Worm (Caenorhabditis elegans) whole organism, young adult: ENCODE results near the gene T11G6.5.
A peak's percentile ranks its signal among the peaks of the same experiment; 100 is the strongest.

Source experiments
- C06A6.2 ChIP-seq: fragments of 200-800 bp; sonication (Bioruptor generic); conservative IDR thresholded peaks from 2 replicates; pipeline ENCODE4 v1.3.6; 2022; ENCODE audit warnings: missing genetic modification characterization, missing compliant biosample characterization
- D2030.7 ChIP-seq: fragments of 200-800 bp; sonication (Bioruptor generic); IDR thresholded peaks from 2 replicates; pipeline ENCODE4 v1.3.6; 2022; ENCODE audit warnings: missing genetic modification reagents, missing genetic modification characterization, missing compliant biosample characterization
- F33H1.4 ChIP-seq: fragments of 200-800 bp; sonication (Bioruptor generic); IDR thresholded peaks from 2 replicates; pipeline ENCODE4 v1.3.6; 2022; ENCODE audit warnings: missing genetic modification reagents, missing genetic modification characterization, missing compliant biosample characterization
- F52B5.7 ChIP-seq: sonication (generic microtip); optimal IDR thresholded peaks from 2 replicates; lab custom pipeline; 2016; ENCODE audit warnings: mild to moderate bottlenecking, missing genetic modification characterization, missing compliant biosample characterization
- T07F8.4 ChIP-seq: sonication (generic microtip); optimal IDR thresholded peaks from 2 replicates; lab custom pipeline; 2016; ENCODE audit warnings: mild to moderate bottlenecking, missing genetic modification characterization, moderate library complexity, missing compliant biosample characterization
- Y56A3A.18 ChIP-seq: fragments of 200-800 bp; sonication (Bioruptor generic); IDR thresholded peaks from 2 replicates; pipeline ENCODE4 v1.3.6; 2022; ENCODE audit warnings: missing genetic modification reagents, missing genetic modification characterization, missing compliant biosample characterization
- akir-1 ChIP-seq: fragments of 200-800 bp; sonication (Bioruptor generic); optimal IDR thresholded peaks from 2 replicates; lab custom pipeline; 2018; ENCODE audit warnings: mild to moderate bottlenecking, missing genetic modification characterization, moderate library complexity, missing compliant biosample characterization
- ama-1 ChIP-seq, 3 experiments: fragments of 150-350 bp in 1 of 3; sonication (generic microtip) in 2 of 3; optimal IDR thresholded peaks; 2 replicates each; lab custom pipeline; 2014 to 2018; ENCODE audit warnings: missing biosample characterization in 2 of 3, missing genetic modification characterization in 2 of 3, missing genetic modification reagents in 2 of 3
- aptf-3 ChIP-seq: fragments of 200-800 bp; sonication (Bioruptor generic); IDR thresholded peaks from 2 replicates; pipeline ENCODE4 v1.3.6; 2022; ENCODE audit warnings: missing genetic modification characterization, missing compliant biosample characterization
- attf-5 ChIP-seq: fragments of 200-800 bp; sonication (Bioruptor generic); optimal IDR thresholded peaks from 2 replicates; lab custom pipeline; 2018; ENCODE audit warnings: mild to moderate bottlenecking, missing genetic modification characterization, missing compliant biosample characterization
- cebp-1 ChIP-seq, 2 experiments: fragments of 200-800 bp in 1 of 2; sonication (Bioruptor generic) in 1 of 2; sonication (generic microtip) in 1 of 2; IDR thresholded peaks in 1 of 2; optimal IDR thresholded peaks in 1 of 2; 2 replicates each; pipeline versions ENCODE4 v1.3.6 to Lab custom; 2017 to 2022; ENCODE audit warnings: missing compliant biosample characterization in 2 of 2, missing genetic modification characterization in 2 of 2, mild to moderate bottlenecking in 1 of 2, missing genetic modification reagents in 1 of 2, moderate library complexity in 1 of 2
- ceh-91 ChIP-seq: fragments of 200-800 bp; sonication (Bioruptor generic); IDR thresholded peaks from 2 replicates; pipeline ENCODE4 v1.3.6; 2022; ENCODE audit warnings: missing genetic modification reagents, missing genetic modification characterization, missing compliant biosample characterization
- dox-1 ChIP-seq: fragments of 200-800 bp; sonication (Bioruptor generic); IDR thresholded peaks from 2 replicates; pipeline ENCODE4 v1.3.6; 2022; ENCODE audit warnings: missing genetic modification reagents, missing genetic modification characterization, missing compliant biosample characterization
- efl-1 ChIP-seq: fragments of 150-350 bp; optimal IDR thresholded peaks from 2 replicates; lab custom pipeline; 2014; ENCODE audit warnings: missing biosample characterization, missing genetic modification reagents, missing genetic modification characterization
- egl-18 ChIP-seq: fragments of 200-800 bp; sonication (Bioruptor generic); IDR thresholded peaks from 2 replicates; pipeline ENCODE4 v1.3.6; 2022; ENCODE audit warnings: missing genetic modification reagents, missing genetic modification characterization, missing compliant biosample characterization
- egl-44 ChIP-seq: fragments of 200-800 bp; sonication (Bioruptor generic); IDR thresholded peaks from 2 replicates; pipeline ENCODE4 v1.3.6; 2022; ENCODE audit warnings: missing genetic modification reagents, missing genetic modification characterization, missing compliant biosample characterization
- hlh-26 ChIP-seq: fragments of 200-800 bp; sonication (Bioruptor generic); conservative IDR thresholded peaks from 2 replicates; pipeline ENCODE4 v1.3.6; 2022; ENCODE audit warnings: missing genetic modification reagents, missing genetic modification characterization, missing compliant biosample characterization
- let-607 ChIP-seq, 2 experiments: fragments of 200-800 bp in 1 of 2; sonication (Bioruptor generic) in 1 of 2; sonication (generic microtip) in 1 of 2; optimal IDR thresholded peaks; 2 replicates each; lab custom pipeline; 2016 to 2018; ENCODE audit warnings: mild to moderate bottlenecking in 2 of 2, missing compliant biosample characterization in 2 of 2, missing genetic modification characterization in 2 of 2, moderate library complexity in 2 of 2, missing genotype in 1 of 2
- lsl-1 ChIP-seq: fragments of 200-800 bp; sonication (Bioruptor generic); optimal IDR thresholded peaks from 2 replicates; lab custom pipeline; 2018; ENCODE audit warnings: mild to moderate bottlenecking, missing genetic modification characterization, moderate library complexity, missing compliant biosample characterization
- lsy-27 ChIP-seq: sonication (generic microtip); optimal IDR thresholded peaks from 2 replicates; lab custom pipeline; 2017; ENCODE audit warnings: missing genetic modification characterization, mild to moderate bottlenecking, missing compliant biosample characterization, antibody characterized with exemption, missing genotype, borderline replicate concordance; ENCODE audit not compliant: insufficient read depth
- madf-3 ChIP-seq: fragments of 200-800 bp; sonication (Bioruptor generic); IDR thresholded peaks from 2 replicates; pipeline ENCODE4 v1.3.6; 2022; ENCODE audit warnings: missing genetic modification reagents, missing genetic modification characterization, missing compliant biosample characterization
- madf-6 ChIP-seq: fragments of 200-800 bp; sonication (Bioruptor generic); IDR thresholded peaks from 2 replicates; pipeline ENCODE4 v1.3.6; 2022; ENCODE audit warnings: missing genetic modification reagents, missing genetic modification characterization, missing compliant biosample characterization
- madf-8 ChIP-seq: fragments of 200-800 bp; sonication (Bioruptor generic); conservative IDR thresholded peaks from 2 replicates; pipeline ENCODE4 v1.3.6; 2022; ENCODE audit warnings: missing genetic modification reagents, missing genetic modification characterization, missing compliant biosample characterization
- mcd-1 ChIP-seq: fragments of 200-800 bp; sonication (Bioruptor generic); IDR thresholded peaks from 2 replicates; pipeline ENCODE4 v1.3.6; 2022; ENCODE audit warnings: missing genetic modification reagents, missing genetic modification characterization, missing compliant biosample characterization
- nfya-1 ChIP-seq: sonication (generic microtip); optimal IDR thresholded peaks from 2 replicates; lab custom pipeline; 2017; ENCODE audit warnings: antibody characterized with exemption, missing compliant biosample characterization, missing genetic modification characterization, borderline replicate concordance; ENCODE audit not compliant: insufficient read depth
- nfyb-1 ChIP-seq: fragments of 200-800 bp; sonication (Bioruptor generic); IDR thresholded peaks from 2 replicates; pipeline ENCODE4 v1.3.6; 2022; ENCODE audit warnings: missing genetic modification reagents, missing genetic modification characterization, missing compliant biosample characterization
- nhr-179 ChIP-seq: sonication (generic microtip); optimal IDR thresholded peaks from 2 replicates; lab custom pipeline; 2016; ENCODE audit warnings: mild to moderate bottlenecking, missing genetic modification characterization, missing compliant biosample characterization
- nhr-80 ChIP-seq: sonication (generic microtip); optimal IDR thresholded peaks from 2 replicates; lab custom pipeline; 2016; ENCODE audit warnings: missing genetic modification characterization, missing compliant biosample characterization
- pbrm-1 ChIP-seq: fragments of 200-800 bp; sonication (Bioruptor generic); IDR thresholded peaks from 2 replicates; pipeline ENCODE4 v1.3.6; 2022; ENCODE audit warnings: missing genetic modification reagents, missing genetic modification characterization, missing compliant biosample characterization
- rec-8 ChIP-seq, 2 experiments: sonication (generic microtip); optimal IDR thresholded peaks; 2 replicates each; lab custom pipeline; 2016; ENCODE audit warnings: mild to moderate bottlenecking in 2 of 2, missing genetic modification characterization in 2 of 2, missing genetic modification reagents in 2 of 2, missing genotype in 2 of 2, missing biosample characterization in 1 of 2, missing compliant biosample characterization in 1 of 2, moderate library complexity in 1 of 2
- repo-1 ChIP-seq: sonication (generic microtip); optimal IDR thresholded peaks from 2 replicates; lab custom pipeline; 2017; ENCODE audit warnings: mild to moderate bottlenecking, missing genetic modification characterization, missing compliant biosample characterization
- sea-2 ChIP-seq: fragments of 200-800 bp; sonication (Bioruptor generic); IDR thresholded peaks from 2 replicates; pipeline ENCODE4 v1.3.6; 2022; ENCODE audit warnings: missing genetic modification characterization, missing compliant biosample characterization
- snpc-4 ChIP-seq, 5 experiments: fragments of 150-350 bp in 1 of 5; sonication (generic microtip) in 4 of 5; optimal IDR thresholded peaks; 2 replicates each; lab custom pipeline; 2014 to 2018; ENCODE audit warnings: missing genetic modification characterization in 5 of 5, missing biosample characterization in 3 of 5, antibody characterized with exemption in 2 of 5, mild to moderate bottlenecking in 2 of 5, missing compliant biosample characterization in 2 of 5, missing genotype in 2 of 5, moderate library complexity in 2 of 5, missing genetic modification reagents in 1 of 5
- sptf-2 ChIP-seq: fragments of 200-800 bp; sonication (Bioruptor generic); optimal IDR thresholded peaks from 2 replicates; lab custom pipeline; 2018; ENCODE audit warnings: mild to moderate bottlenecking, missing genetic modification characterization, missing compliant biosample characterization
- xnd-1 ChIP-seq: sonication (generic microtip); optimal IDR thresholded peaks from 2 replicates; lab custom pipeline; 2016; ENCODE audit warnings: missing genotype, missing genetic modification reagents, missing genetic modification characterization, missing compliant biosample characterization
- ztf-18 ChIP-seq: sonication (generic microtip); optimal IDR thresholded peaks from 2 replicates; lab custom pipeline; 2016; ENCODE audit warnings: missing genotype, mild to moderate bottlenecking, missing genetic modification characterization, missing compliant biosample characterization
- ztf-26 ChIP-seq: sonication (generic microtip); optimal IDR thresholded peaks from 2 replicates; lab custom pipeline; 2017; ENCODE audit warnings: missing genetic modification characterization, missing compliant biosample characterization

T11G6.5 gene

ce11 chrIV:10861102-10861501 lies 18.5 kb upstream of the T11G6.5 start, which contains the start of gene rbm-22:
TSS of gene rbm-22 (plus strand) at chrIV:10861402.
- no peak for TF ChIP-seq ama-1 (optimal IDR thresholded peaks at IDR 0.05; lab: Kevin White, UChicago)
- no peak for TF ChIP-seq ama-1 (GFP tag; optimal IDR thresholded peaks at IDR 0.05; lab: Kevin White, UChicago)
- TF ChIP-seq madf-3 (GFP tag; lab: Robert Waterston, UW): no peak
- no peak for TF ChIP-seq aptf-3
- no peak for TF ChIP-seq nfyb-1
- TF ChIP-seq hlh-26 (GFP tag; lab: Robert Waterston, UW): no peak
- no peak for TF ChIP-seq akir-1 (GFP tag; lab: Kevin White, UChicago)
- no peak for TF ChIP-seq snpc-4 (GFP tag; optimal IDR thresholded peaks at IDR 0.05; lab: Kevin White, UChicago)
- TF ChIP-seq snpc-4 (tag; optimal IDR thresholded peaks at IDR 0.05; lab: Kevin White, UChicago): no peak

DNA sequence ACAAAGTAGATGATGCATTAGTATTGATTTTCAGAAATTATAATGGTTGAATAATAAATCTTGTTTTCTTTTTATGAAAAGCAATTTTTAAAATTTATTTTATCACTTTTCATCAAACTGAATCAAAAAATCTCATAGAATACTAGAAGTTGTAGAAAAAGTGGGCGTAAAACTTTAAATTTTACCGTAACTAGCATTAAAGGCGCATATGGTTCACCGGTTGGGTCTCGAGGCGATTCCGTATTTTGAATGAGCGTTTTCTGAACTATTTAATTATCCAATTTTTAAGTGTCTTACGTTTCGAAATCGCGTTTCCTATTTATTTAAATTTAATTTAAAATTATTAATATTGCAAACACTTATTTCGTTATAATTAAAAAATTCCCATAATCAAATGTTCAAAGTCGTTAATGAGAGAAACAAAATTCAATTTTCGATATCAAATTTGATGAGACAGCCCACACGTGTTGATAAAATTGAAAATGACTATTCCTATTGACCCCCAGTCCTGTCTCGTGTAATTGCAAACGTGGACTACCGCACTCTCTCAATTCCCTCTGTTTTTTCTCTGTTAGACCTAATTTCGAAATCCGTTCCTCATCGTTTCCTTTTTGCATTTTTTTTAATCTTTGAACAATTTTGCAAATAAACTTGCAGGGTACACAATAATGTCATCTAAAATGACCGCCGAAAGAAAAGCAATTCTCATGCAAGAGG lies 15.9 kb upstream of the T11G6.5 start, which contains the start of the genes T11G6.2 and hars-1:
Gene T11G6.2, minus strand, starts transcription at position 197 of the 717 bp plus-strand sequence.
Gene hars-1, plus strand, starts transcription at position 658 of the 717 bp plus-strand sequence.
- TF ChIP-seq pbrm-1 (GFP tag; lab: Robert Waterston, UW) (0 out of 2 replicates have a peak, but pooled peaks have one; percentile 18), madf-8 (peak; percentile 97), xnd-1 (tag; lab: Kevin White, UChicago) (peak; percentile 93), ceh-91 (GFP tag; lab: Robert Waterston, UW) (peak; percentile 53; the same call in 1 of the 2 replicates), F33H1.4 (peak; percentile 89), madf-6 (GFP tag; lab: Robert Waterston, UW) (peak; percentile 99), nhr-179 (tag; lab: Kevin White, UChicago) (no peak), egl-44 (no peak), Y56A3A.18 (GFP tag; lab: Robert Waterston, UW) (no peak), F52B5.7 (no peak), egl-18 (GFP tag; lab: Robert Waterston, UW) (no peak), attf-5 (peak; percentile 69), let-607 (tag; optimal IDR thresholded peaks at IDR 0.05; lab: Kevin White, UChicago) (peak; percentile 35 to 78), D2030.7 (GFP tag; lab: Robert Waterston, UW) (no peak), lsl-1 (GFP tag; lab: Kevin White, UChicago) (peak; percentile 87), mcd-1 (GFP tag; lab: Robert Waterston, UW) (peak; percentile 49; the same call in 1 of the 2 replicates), efl-1 (GFP tag; lab: Kevin White, UChicago) (peak; percentile 49), ztf-26 (tag; lab: Kevin White, UChicago) (no peak), rec-8 (tag; optimal IDR thresholded peaks at IDR 0.05; lab: Kevin White, UChicago) (no peak), T07F8.4 (tag; lab: Kevin White, UChicago) (no peak), nfya-1 (no peak), lsy-27 (tag; lab: Kevin White, UChicago) (no peak), aptf-3 (no peak), cebp-1 (GFP tag; IDR thresholded peaks at IDR 0.05; lab: Robert Waterston, UW) (peak; percentile 67; the same call in 1 of the 2 replicates), cebp-1 (tag; optimal IDR thresholded peaks at IDR 0.05; lab: Kevin White, UChicago) (peak; percentile 85), sea-2 (GFP tag; lab: Robert Waterston, UW) (no peak), nhr-80 (tag; lab: Kevin White, UChicago) (peak; percentile 86), sptf-2 (GFP tag; lab: Kevin White, UChicago) (no peak), ztf-18 (tag; lab: Kevin White, UChicago) (peak; percentile 3), dox-1 (0 out of 2 replicates have a peak, but pooled peaks have one; percentile 48), C06A6.2 (GFP tag; lab: Robert Waterston, UW) (no peak), snpc-4 (GFP tag; optimal IDR thresholded peaks at IDR 0.05; lab: Kevin White, UChicago) (no peak), snpc-4 (tag; optimal IDR thresholded peaks at IDR 0.05; lab: Kevin White, UChicago) (peak in 1 of 4 experiments; percentile 21), repo-1 (tag; lab: Kevin White, UChicago) (no peak)
